Worm (Caenorhabditis elegans): ENCODE measurements around the gene C16D2.1.

ce11 chrII:9144366-9144765 lies 12.9 kb downstream of the C16D2.1 start:
- TF ChIP-seq hlh-30 (tag; optimal IDR thresholded peaks at IDR 0.05; ENCODE audit: insufficient read depth): no peak
- TF ChIP-seq ama-1 (optimal IDR thresholded peaks at IDR 0.05): no peak

All from whole organism, late embryonic.